Fruit fly (Drosophila melanogaster): ENCODE measurements around the gene Axs.

Gene Axs

dm6 chrX:16650078-16651063 lies 33.3 kb downstream of the Axs start:
- TF ChIP-seq chif (GFP tag; optimal IDR thresholded peaks at IDR 0.05), result peak in 1 of 2 experiments; percentile 11
- TF ChIP-seq bab2 (GFP tag; optimal IDR thresholded peaks at IDR 0.05), result peak; percentile 73
- peak; percentile 43 for TF ChIP-seq slou (GFP tag; optimal IDR thresholded peaks at IDR 0.05)
- peak; percentile 68; the same call in 2 of the 3 replicates for TF ChIP-seq B-H1 (GFP tag; IDR thresholded peaks at IDR 0.05)
- TF ChIP-seq Sox102F (GFP tag; optimal IDR thresholded peaks at IDR 0.05), result peak; percentile 43
- peak; percentile 76 for TF ChIP-seq Dad (GFP tag; optimal IDR thresholded peaks at IDR 0.05)
- peak; percentile 22 for TF ChIP-seq CG10543 (GFP tag; optimal IDR thresholded peaks at IDR 0.05)
- TF ChIP-seq CG17328 (GFP tag; IDR thresholded peaks at IDR 0.05), result 0 out of 2 replicates have a peak, but pooled peaks have one; percentile 5
- peak; percentile 70 for TF ChIP-seq ERR (GFP tag; optimal IDR thresholded peaks at IDR 0.05)
- TF ChIP-seq otp (GFP tag; IDR thresholded peaks at IDR 0.05), result peak; percentile 85
- peak; percentile 3 for TF ChIP-seq MTF-1 (GFP tag; optimal IDR thresholded peaks at IDR 0.05; ENCODE audit: borderline replicate concordance)
- no peak for TF ChIP-seq cas (GFP tag; IDR thresholded peaks at IDR 0.05)
- TF ChIP-seq pum (GFP tag; optimal IDR thresholded peaks at IDR 0.05), result peak; percentile 67
- TF ChIP-seq CTCF (GFP tag; optimal IDR thresholded peaks at IDR 0.05), result peak; percentile 22
- no peak for TF ChIP-seq CG10431 (GFP tag; optimal IDR thresholded peaks at IDR 0.05)
- peak; percentile 79 for TF ChIP-seq CG11504 (tag; optimal IDR thresholded peaks at IDR 0.05)
- TF ChIP-seq CG8924 (tag; optimal IDR thresholded peaks at IDR 0.05), result peak; percentile 26
- 0 out of 3 replicates have a peak, but pooled peaks have one; percentile 48 for TF ChIP-seq CG2199 (GFP tag; IDR thresholded peaks at IDR 0.05)
- TF ChIP-seq Drgx (GFP tag; IDR thresholded peaks at IDR 0.05), result peak; percentile 63
- TF ChIP-seq CG5953 (GFP tag; IDR thresholded peaks at IDR 0.05), result no peak
- TF ChIP-seq dmrt99B (tag; optimal IDR thresholded peaks at IDR 0.05), result peak; percentile 64
- no peak for TF ChIP-seq CG8290 (GFP tag; optimal IDR thresholded peaks at IDR 0.05)
- TF ChIP-seq CG8290 (tag; optimal IDR thresholded peaks at IDR 0.05), result peak in 1 of 2 experiments; percentile 15
- peak; percentile 22 for TF ChIP-seq Meics (GFP tag; optimal IDR thresholded peaks at IDR 0.05)
- peak; percentile 57 for TF ChIP-seq crc (GFP tag; optimal IDR thresholded peaks at IDR 0.05)
- TF ChIP-seq pb (GFP tag; optimal IDR thresholded peaks at IDR 0.05), result peak; percentile 75
- TF ChIP-seq CG12071 (GFP tag; optimal IDR thresholded peaks at IDR 0.05), result no peak
- TF ChIP-seq ind (GFP tag; optimal IDR thresholded peaks at IDR 0.05), result peak; percentile 12
- peak; percentile 37 for TF ChIP-seq CG15601 (tag; optimal IDR thresholded peaks at IDR 0.05)
- peak; percentile 43 for TF ChIP-seq schlank (tag; optimal IDR thresholded peaks at IDR 0.05)
- peak; percentile 97 for TF ChIP-seq Med (GFP tag)
- no peak for TF ChIP-seq az2 (GFP tag; optimal IDR thresholded peaks at IDR 0.05)
- TF ChIP-seq Xbp1 (GFP tag; optimal IDR thresholded peaks at IDR 0.05), result peak; percentile 21
- 0 out of 3 replicates have a peak, but pooled peaks have one; percentile 27 for TF ChIP-seq CG11695 (GFP tag; IDR thresholded peaks at IDR 0.05)
- peak; percentile 55 for TF ChIP-seq Side (GFP tag; optimal IDR thresholded peaks at IDR 0.05)
- TF ChIP-seq sens-2 (GFP tag; IDR thresholded peaks at IDR 0.05), result peak; percentile 71
- TF ChIP-seq sc (optimal IDR thresholded peaks at IDR 0.05), result no peak
- no peak for TF ChIP-seq sc (GFP tag; optimal IDR thresholded peaks at IDR 0.05)
- TF ChIP-seq Dfd (GFP tag; optimal IDR thresholded peaks at IDR 0.05), result no peak
- TF ChIP-seq ftz-f1 (GFP tag; optimal IDR thresholded peaks at IDR 0.05), result peak; percentile 10
- peak; percentile 85 for TF ChIP-seq Camta (GFP tag; optimal IDR thresholded peaks at IDR 0.05)
- TF ChIP-seq jumu (GFP tag; optimal IDR thresholded peaks at IDR 0.05), result peak; percentile 80
- TF ChIP-seq stc (GFP tag; IDR thresholded peaks at IDR 0.05), result peak; percentile 72
- TF ChIP-seq NK7.1 (GFP tag; optimal IDR thresholded peaks at IDR 0.05), result peak; percentile 79
- TF ChIP-seq Ssrp (tag; optimal IDR thresholded peaks at IDR 0.05), result peak; percentile 3
- 0 out of 2 replicates have a peak, but pooled peaks have one; percentile 22 for TF ChIP-seq rib (GFP tag; IDR thresholded peaks at IDR 0.05)
- TF ChIP-seq CG10321 (GFP tag; IDR thresholded peaks at IDR 0.05), result peak; percentile 60; the same call in 1 of the 2 replicates
- peak; percentile 64 for TF ChIP-seq Dip3 (GFP tag; optimal IDR thresholded peaks at IDR 0.05)
- no peak for TF ChIP-seq H2.0 (GFP tag; IDR thresholded peaks at IDR 0.05)
- TF ChIP-seq Vsx1 (GFP tag; optimal IDR thresholded peaks at IDR 0.05), result peak; percentile 50

All from whole organism, embryonic.